Fruit fly (Drosophila melanogaster): Measurements from ENCODE around the gene hmw.

DNA sequence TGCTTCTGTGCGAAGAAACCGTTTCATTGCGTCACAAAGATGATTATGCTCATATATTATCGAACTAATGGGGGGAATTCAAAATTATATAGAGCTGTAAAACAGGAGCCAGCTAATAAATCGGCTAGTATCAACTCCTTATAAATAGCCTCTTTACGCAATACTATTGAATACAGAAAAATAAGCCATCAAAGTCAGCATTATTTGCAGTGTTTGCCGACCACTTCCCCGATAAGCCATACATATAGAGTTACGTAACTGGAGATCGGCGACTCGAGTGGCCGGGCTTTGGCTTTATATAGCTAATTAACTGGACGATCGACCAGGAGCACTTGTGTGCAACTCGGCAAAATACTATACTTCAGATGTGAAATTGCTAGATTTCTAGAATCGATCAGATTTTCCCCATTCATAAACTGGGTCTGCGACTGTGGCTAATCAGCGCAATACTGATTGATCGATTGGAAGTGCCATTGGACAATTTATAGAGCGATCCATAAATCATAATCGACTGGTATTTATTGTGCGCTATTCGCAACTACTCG is 36.1 kb downstream of the hmw start:
- TF ChIP-seq brk (GFP tag; optimal IDR thresholded peaks at IDR 0.05), result no peak
- TF ChIP-seq CrebA (GFP tag; optimal IDR thresholded peaks at IDR 0.05; ENCODE audit: borderline replicate concordance), result no peak
- TF ChIP-seq psq (GFP tag; optimal IDR thresholded peaks at IDR 0.05), result no peak
- no peak for TF ChIP-seq fru (GFP tag; optimal IDR thresholded peaks at IDR 0.05)
- TF ChIP-seq rgr (GFP tag; optimal IDR thresholded peaks at IDR 0.05), result no peak

Measured in whole organism, wandering third instar larva.